Worm (Caenorhabditis elegans) whole organism, early embryonic: ENCODE data around the gene pmp-2.

Experiments used
- B0310.2 ChIP-seq: sonication (generic microtip); optimal IDR thresholded peaks from 2 replicates; lab custom pipeline; 2016; ENCODE audit warnings: mild to moderate bottlenecking, missing genetic modification characterization, missing compliant biosample characterization
- F13C5.2 ChIP-seq: sonication (generic microtip); optimal IDR thresholded peaks from 2 replicates; lab custom pipeline; 2017; ENCODE audit warnings: mild to moderate bottlenecking, missing genetic modification characterization, inconsistent platforms, missing compliant biosample characterization
- aly-1 ChIP-seq: sonication (generic microtip); optimal IDR thresholded peaks from 2 replicates; lab custom pipeline; 2016; ENCODE audit warnings: missing genetic modification characterization, missing compliant biosample characterization
- ama-1 ChIP-seq: fragments of 150-350 bp; optimal IDR thresholded peaks from 2 replicates; lab custom pipeline; 2014
- ceh-13 ChIP-seq: fragments of 200-800 bp; sonication (Bioruptor generic); optimal IDR thresholded peaks from 2 replicates; lab custom pipeline; 2018; ENCODE audit warnings: mild to moderate bottlenecking, missing genetic modification characterization, missing compliant biosample characterization
- ceh-36 ChIP-seq: sonication (generic microtip); optimal IDR thresholded peaks from 2 replicates; lab custom pipeline; 2016; ENCODE audit warnings: missing genetic modification characterization, inconsistent platforms, missing compliant biosample characterization
- ets-7 ChIP-seq: sonication (generic microtip); optimal IDR thresholded peaks from 2 replicates; lab custom pipeline; 2016; ENCODE audit warnings: missing genotype, missing genetic modification characterization, missing compliant biosample characterization
- flt-1 ChIP-seq: fragments of 200-800 bp; sonication (Bioruptor generic); IDR thresholded peaks from 2 replicates; pipeline ENCODE4 v1.3.6; 2022; ENCODE audit warnings: missing genetic modification characterization, missing compliant biosample characterization
- hmbx-1 ChIP-seq: sonication (generic microtip); optimal IDR thresholded peaks from 2 replicates; lab custom pipeline; 2016; ENCODE audit warnings: mild to moderate bottlenecking, missing genetic modification characterization, missing compliant biosample characterization
- hmg-4 ChIP-seq: fragments of 200-800 bp; sonication (Bioruptor generic); optimal IDR thresholded peaks from 2 replicates; lab custom pipeline; 2018; ENCODE audit warnings: mild to moderate bottlenecking, missing genetic modification characterization, missing compliant biosample characterization
- hnd-1 ChIP-seq: sonication (generic microtip); optimal IDR thresholded peaks from 2 replicates; lab custom pipeline; 2016; ENCODE audit warnings: missing genetic modification characterization, missing compliant biosample characterization
- pes-1 ChIP-seq: fragments of 200-800 bp; sonication (Bioruptor generic); IDR thresholded peaks from 2 replicates; pipeline ENCODE4 v1.3.6; 2022; ENCODE audit warnings: missing genetic modification reagents, missing genetic modification characterization, missing compliant biosample characterization
- scrt-1 ChIP-seq: fragments of 200-800 bp; sonication (Bioruptor generic); IDR thresholded peaks from 2 replicates; pipeline ENCODE4 v1.3.6; 2022; ENCODE audit warnings: missing genetic modification characterization, missing compliant biosample characterization
- sea-1 ChIP-seq: fragments of 200-800 bp; sonication (Bioruptor generic); conservative IDR thresholded peaks from 2 replicates; pipeline ENCODE4 v1.3.6; 2022; ENCODE audit warnings: missing genetic modification characterization, missing compliant biosample characterization
- tbx-11 ChIP-seq: fragments of 200-800 bp; sonication (Bioruptor generic); IDR thresholded peaks from 2 replicates; pipeline ENCODE4 v1.3.6; 2022; ENCODE audit warnings: missing genetic modification characterization, missing compliant biosample characterization
- tbx-37 ChIP-seq: fragments of 200-800 bp; sonication (Bioruptor generic); conservative IDR thresholded peaks from 2 replicates; pipeline ENCODE4 v1.3.6; 2022; ENCODE audit warnings: missing genetic modification reagents, missing genetic modification characterization, missing compliant biosample characterization
- tra-4 ChIP-seq: sonication (generic microtip); optimal IDR thresholded peaks from 2 replicates; lab custom pipeline; 2017; ENCODE audit warnings: missing genetic modification characterization, missing compliant biosample characterization

pmp-2 gene

DNA sequence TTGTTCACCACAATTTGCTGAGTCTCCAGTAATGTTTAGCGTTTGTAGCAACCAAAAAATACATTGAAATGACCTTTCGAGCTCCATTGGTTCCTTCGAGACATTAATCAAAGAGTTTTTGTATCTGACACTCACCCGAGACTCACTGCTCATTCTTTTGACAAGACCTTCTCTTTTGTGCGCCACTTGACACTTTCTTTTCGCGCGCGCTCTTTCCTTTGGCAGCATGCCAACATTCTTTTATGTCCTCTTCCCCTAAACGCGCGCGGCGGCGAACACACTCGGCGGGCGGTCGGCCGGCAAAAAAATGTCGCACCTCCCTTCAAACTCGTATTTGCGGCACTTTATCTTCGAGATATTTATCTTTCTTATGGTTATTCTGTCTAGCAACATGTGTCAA, 43.9 kb downstream of the pmp-2 start:
- TF ChIP-seq B0310.2 (tag; lab: Kevin White, UChicago) (peak; percentile 17), scrt-1 (GFP tag; lab: Robert Waterston, UW) (no peak), pes-1 (GFP tag; lab: Robert Waterston, UW) (peak; percentile 56; the same call in 1 of the 2 replicates)

DNA sequence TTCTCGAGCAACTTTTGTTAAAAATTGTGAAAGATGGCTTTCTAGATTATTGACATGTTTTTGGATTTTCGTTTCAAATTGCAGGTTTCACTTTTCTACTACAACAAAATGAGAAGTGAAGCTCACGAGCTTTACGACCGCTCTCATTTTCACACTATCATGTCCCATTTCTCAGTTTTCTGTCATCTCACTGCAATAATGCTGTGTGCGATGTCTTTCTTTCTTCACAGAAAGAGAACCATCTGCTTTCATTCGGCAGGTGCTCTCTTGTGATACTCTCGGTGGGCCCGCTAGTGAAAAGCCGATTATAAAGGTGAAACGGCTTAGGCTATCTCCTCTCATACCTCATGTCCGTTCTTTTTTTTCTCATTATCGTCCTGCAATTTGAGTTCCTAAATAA, 44.4 kb downstream of the pmp-2 start:
- peak; percentile 30 for TF ChIP-seq ama-1 (lab: Kevin White, UChicago)
- no peak for TF ChIP-seq F13C5.2 (tag; lab: Kevin White, UChicago)

ce11 chrII:6842651-6843118, 44.9 kb downstream of the pmp-2 start:
- no peak for TF ChIP-seq flt-1 (GFP tag; lab: Robert Waterston, UW)
- TF ChIP-seq hmg-4: peak; percentile 14
- TF ChIP-seq ceh-13: no peak

DNA sequence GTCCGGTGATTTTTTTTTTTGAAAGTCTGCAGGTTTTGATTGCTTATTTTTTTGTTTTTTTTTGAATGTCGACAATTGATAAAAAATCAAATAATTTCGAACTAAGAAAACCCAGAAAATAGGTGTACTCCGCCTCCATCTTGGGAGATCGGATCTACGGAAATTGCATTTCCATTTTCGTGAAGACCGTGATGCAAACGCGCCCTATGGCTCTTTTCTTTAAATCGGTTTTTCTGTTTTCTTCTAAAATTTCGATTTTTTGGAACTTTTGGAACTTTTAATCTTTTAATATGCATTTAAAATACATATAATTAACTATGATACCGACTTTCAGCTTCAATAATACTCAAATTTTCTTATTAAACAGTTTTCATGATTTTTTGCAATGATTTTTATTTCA, 45.6 kb downstream of the pmp-2 start:
- TF ChIP-seq ets-7 (tag; lab: Kevin White, UChicago): no peak
- TF ChIP-seq ceh-36: peak; percentile 6

DNA sequence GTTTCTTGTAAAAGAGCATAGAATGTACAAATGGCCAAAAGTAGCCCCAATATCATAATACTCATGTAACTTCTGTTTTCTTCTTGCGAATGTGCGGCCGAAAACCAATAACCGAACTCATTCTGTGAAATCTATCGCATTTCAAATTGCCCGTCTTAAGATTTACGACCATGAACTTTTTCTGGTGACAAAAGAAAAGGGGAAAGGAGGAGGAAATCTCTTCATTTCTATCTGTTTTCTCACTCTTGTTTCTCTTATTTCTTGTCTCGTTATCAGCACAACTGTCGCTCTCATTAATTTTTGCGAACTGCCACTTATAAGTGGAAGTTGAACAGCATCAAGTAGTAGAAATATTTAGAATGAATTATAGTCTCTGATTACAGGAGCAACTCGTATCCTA, 46.5 kb downstream of the pmp-2 start:
- TF ChIP-seq ceh-13 (no peak), sea-1 (GFP tag; lab: Robert Waterston, UW) (no peak), B0310.2 (tag; lab: Kevin White, UChicago) (no peak)

- TF ChIP-seq scrt-1 (GFP tag; lab: Robert Waterston, UW) (no peak), flt-1 (GFP tag; lab: Robert Waterston, UW) (no peak), ets-7 (tag; lab: Kevin White, UChicago) (no peak), B0310.2 (tag; lab: Kevin White, UChicago) (no peak), F13C5.2 (tag; lab: Kevin White, UChicago) (no peak), tbx-37 (GFP tag; lab: Robert Waterston, UW) (no peak), tbx-11 (GFP tag; lab: Robert Waterston, UW) (no peak), hmbx-1 (tag; lab: Kevin White, UChicago) (no peak), hnd-1 (tag; lab: Kevin White, UChicago) (no peak), sea-1 (GFP tag; lab: Robert Waterston, UW) (no peak), ceh-13 (no peak), aly-1 (tag; lab: Kevin White, UChicago) (no peak), ama-1 (lab: Kevin White, UChicago) (no peak), tra-4 (tag; lab: Kevin White, UChicago) (no peak), hmg-4 (no peak), ceh-36 (no peak)
Observed at ce11 chrII:6840663-6841062, 46.9 kb downstream of the pmp-2 start.

DNA sequence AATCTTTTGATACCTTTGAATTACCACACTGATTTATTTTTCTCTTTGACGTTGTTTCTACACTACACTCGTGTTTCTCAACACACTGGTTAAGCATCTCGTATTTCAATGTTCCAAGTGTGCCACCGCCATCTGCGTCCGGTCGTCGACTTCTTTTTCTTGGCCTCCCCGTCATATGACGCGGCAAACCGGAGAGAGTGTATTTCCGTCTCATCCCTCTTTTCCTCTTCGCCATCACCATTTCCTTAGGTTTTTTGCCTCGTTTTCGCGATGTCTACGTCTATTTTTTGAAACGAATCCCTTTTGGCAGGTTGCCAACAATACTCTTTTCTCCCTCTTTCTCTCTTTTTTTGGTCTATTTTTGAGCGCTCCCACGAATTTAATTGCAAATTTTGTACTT, 48.6 kb downstream of the pmp-2 start:
- TF ChIP-seq pes-1 (GFP tag; lab: Robert Waterston, UW) (no peak), ceh-36 (peak; percentile 40), flt-1 (GFP tag; lab: Robert Waterston, UW) (no peak)

ce11 chrII:6838270-6838878, 49.2 kb downstream of the pmp-2 start:
- no peak for TF ChIP-seq hmbx-1 (tag; lab: Kevin White, UChicago)
- no peak for TF ChIP-seq aly-1 (tag; lab: Kevin White, UChicago)
- peak; percentile 19 for TF ChIP-seq hmg-4
- no peak for TF ChIP-seq tbx-11 (GFP tag; lab: Robert Waterston, UW)

- no peak for TF ChIP-seq pes-1 (GFP tag; lab: Robert Waterston, UW)
Observed at ce11 chrII:6836762-6837566, 50.6 kb downstream of the pmp-2 start.
